Fruit fly (Drosophila melanogaster) whole organism, wandering third instar larva: Measurements from ENCODE around the gene CG14546.

Experiments used
- Abd-B ChIP-seq: fragments of >200 bp; optimal IDR thresholded peaks from 2 replicates; lab custom pipeline; 2017; ENCODE audit warnings: missing biosample characterization, missing genetic modification characterization
- CG9705 ChIP-seq: fragments of 200-800 bp; sonication (Bioruptor generic); optimal IDR thresholded peaks from 2 replicates; lab custom pipeline; 2018; ENCODE audit warnings: missing biosample characterization, mild to moderate bottlenecking, missing genetic modification characterization
- CrebA ChIP-seq: fragments of 200-800 bp; sonication (Bioruptor generic); optimal IDR thresholded peaks from 2 replicates; lab custom pipeline; 2016; ENCODE audit warnings: missing biosample characterization, mild to moderate bottlenecking, missing genetic modification characterization, borderline replicate concordance
- Dfd ChIP-seq: fragments of >200 bp; optimal IDR thresholded peaks from 2 replicates; lab custom pipeline; 2017; ENCODE audit warnings: missing biosample characterization, missing genetic modification characterization
- Dif ChIP-seq: fragments of 200-275, 200-300 bp; sonication (Bioruptor generic); optimal IDR thresholded peaks from 2 replicates; lab custom pipeline; 2018; ENCODE audit warnings: missing biosample characterization, missing genetic modification characterization; ENCODE audit not compliant: partially characterized antibody
- GATAd ChIP-seq: sonication (Bioruptor generic); optimal IDR thresholded peaks from 2 replicates; lab custom pipeline; 2016; ENCODE audit warnings: missing biosample characterization, missing genetic modification characterization
- HLH106 ChIP-seq: fragments of 200-800 bp; optimal IDR thresholded peaks from 3 replicates; lab custom pipeline; 2019; ENCODE audit warnings: missing biosample characterization, mild to moderate bottlenecking, missing genetic modification characterization, moderate library complexity
- Hnf4 ChIP-seq: fragments of 200-800 bp; sonication (Bioruptor generic); optimal IDR thresholded peaks from 2 replicates; lab custom pipeline; 2016; ENCODE audit warnings: missing biosample characterization, mild to moderate bottlenecking, missing genetic modification characterization
- Hr78 ChIP-seq: fragments of >200 bp; optimal IDR thresholded peaks from 2 replicates; lab custom pipeline; 2017; ENCODE audit warnings: missing biosample characterization, missing genetic modification characterization
- Hr83 ChIP-seq: fragments of 200-300 bp; sonication (Bioruptor generic); optimal IDR thresholded peaks from 2 replicates; lab custom pipeline; 2016; ENCODE audit warnings: missing biosample characterization, mild to moderate bottlenecking, missing genetic modification characterization, moderate library complexity; ENCODE audit not compliant: poor library complexity, severe bottlenecking
- Jra ChIP-seq: sonication (Bioruptor generic); optimal IDR thresholded peaks from 2 replicates; lab custom pipeline; 2016; ENCODE audit warnings: missing biosample characterization, missing genetic modification characterization
- Mio ChIP-seq: sonication (Bioruptor generic); optimal IDR thresholded peaks from 2 replicates; lab custom pipeline; 2016; ENCODE audit warnings: missing biosample characterization, missing genetic modification characterization
- N ChIP-seq: fragments of >200 bp; optimal IDR thresholded peaks from 2 replicates; lab custom pipeline; 2018; ENCODE audit warnings: missing biosample characterization, missing external identifiers, missing genetic modification characterization
- Vsx2 ChIP-seq: fragments of 200-300, 225-300 bp; sonication (Bioruptor generic); optimal IDR thresholded peaks from 2 replicates; lab custom pipeline; 2018; ENCODE audit warnings: missing biosample characterization, missing genetic modification characterization; ENCODE audit not compliant: partially characterized antibody
- brk ChIP-seq: fragments of 200-800 bp; sonication (Bioruptor generic); optimal IDR thresholded peaks from 2 replicates; lab custom pipeline; 2016; ENCODE audit warnings: missing biosample characterization, mild to moderate bottlenecking, missing genetic modification characterization
- dl ChIP-seq, 2 experiments: fragments of 175-275, 200-275 bp in 1 of 2; fragments of 200-275 bp in 1 of 2; sonication (Bioruptor generic); optimal IDR thresholded peaks; lab custom pipeline; 2018; ENCODE audit warnings: mild to moderate bottlenecking in 2 of 2, missing biosample characterization in 2 of 2, missing genetic modification characterization in 2 of 2, moderate library complexity in 2 of 2; ENCODE audit not compliant: partially characterized antibody in 2 of 2, insufficient read depth in 1 of 2
- dmrt93B ChIP-seq: fragments of 200-800 bp; sonication (Bioruptor generic); optimal IDR thresholded peaks from 2 replicates; lab custom pipeline; 2018; ENCODE audit warnings: missing biosample characterization, mild to moderate bottlenecking, missing genetic modification characterization
- dsf ChIP-seq: sonication (Bioruptor generic); optimal IDR thresholded peaks from 2 replicates; lab custom pipeline; 2016; ENCODE audit warnings: missing biosample characterization, missing genetic modification characterization, borderline replicate concordance
- fru ChIP-seq: fragments of 200-800 bp; sonication (Bioruptor generic); optimal IDR thresholded peaks from 3 replicates; lab custom pipeline; 2016; ENCODE audit warnings: missing biosample characterization, mild to moderate bottlenecking, missing genetic modification characterization
- jim ChIP-seq: fragments of 175-275, 200-325 bp; sonication (Bioruptor generic); optimal IDR thresholded peaks from 2 replicates; lab custom pipeline; 2016; ENCODE audit warnings: missing biosample characterization, mild to moderate bottlenecking, missing genetic modification characterization
- lola ChIP-seq: fragments of >200 bp; optimal IDR thresholded peaks from 2 replicates; lab custom pipeline; 2017; ENCODE audit warnings: missing biosample characterization, missing genetic modification characterization
- psq ChIP-seq: fragments of 200-800 bp; sonication (Bioruptor generic); optimal IDR thresholded peaks from 3 replicates; lab custom pipeline; 2017; ENCODE audit warnings: missing biosample characterization, mild to moderate bottlenecking, missing genetic modification characterization, moderate library complexity
- rgr ChIP-seq: fragments of 200-800 bp; sonication (Bioruptor generic); optimal IDR thresholded peaks from 3 replicates; lab custom pipeline; 2016; ENCODE audit warnings: missing biosample characterization, mild to moderate bottlenecking, missing genetic modification characterization
- sage ChIP-seq: fragments of 200-800 bp; sonication (Bioruptor generic); optimal IDR thresholded peaks from 2 replicates; lab custom pipeline; 2016; ENCODE audit warnings: missing biosample characterization, mild to moderate bottlenecking, missing genetic modification characterization
- sv ChIP-seq: fragments of 200-800 bp; sonication (Bioruptor generic); optimal IDR thresholded peaks from 3 replicates; lab custom pipeline; 2016; ENCODE audit warnings: missing biosample characterization, missing genetic modification characterization
- usp ChIP-seq: fragments of >200 bp; optimal IDR thresholded peaks from 2 replicates; lab custom pipeline; 2017; ENCODE audit warnings: missing biosample characterization, missing genetic modification characterization

The CG14546 gene

DNA sequence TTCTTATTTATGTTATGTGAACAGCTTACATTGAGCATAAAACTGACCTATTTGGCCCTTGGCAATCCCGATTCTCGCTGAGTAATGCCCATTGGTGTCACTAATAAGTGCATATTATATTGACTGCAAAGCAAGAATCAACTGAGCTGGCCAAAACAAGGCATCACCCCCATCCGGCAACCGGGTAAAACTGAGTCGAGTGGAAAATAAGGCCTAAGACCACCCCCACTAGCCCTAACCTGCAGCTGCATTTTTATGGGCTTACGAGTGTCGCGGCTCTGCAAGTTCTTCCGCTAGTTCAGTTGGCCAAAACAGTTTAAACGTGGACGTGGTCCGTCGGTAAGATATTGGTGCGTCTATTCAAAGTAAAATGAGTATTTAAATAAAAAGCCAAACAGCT lies 39.3 kb upstream of the CG14546 start, which contains the start of gene boss:
TSS of gene boss (plus strand) at position 301 of the 400 bp plus-strand sequence.
- TF ChIP-seq Mio (GFP tag; lab: Kevin White, UChicago) (no peak), lola (GFP tag; lab: Kevin White, UChicago) (no peak), usp (no peak), Hnf4 (no peak), sv (GFP tag; lab: Kevin White, UChicago) (no peak), Dfd (GFP tag; lab: Kevin White, UChicago) (no peak), dsf (GFP tag; lab: Kevin White, UChicago) (no peak), rgr (no peak), Hr83 (no peak)

DNA sequence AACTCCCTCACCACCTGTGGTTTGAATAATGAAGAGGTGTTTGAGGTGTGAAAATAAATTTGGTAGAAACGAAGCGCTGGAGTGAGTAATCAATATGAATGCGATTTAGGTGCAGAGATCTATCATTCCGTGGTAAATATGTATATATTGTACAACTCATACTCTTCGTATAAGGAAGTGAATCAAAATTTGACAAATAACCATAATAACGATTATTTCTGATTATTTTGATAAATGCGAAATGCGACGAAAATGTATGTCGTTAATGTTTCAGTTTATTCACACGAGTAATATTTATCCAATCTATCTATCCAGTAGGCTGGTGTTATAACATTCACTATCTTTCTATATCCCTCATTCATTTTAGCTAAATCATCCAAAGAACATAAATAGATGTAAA lies 36.5 kb upstream of the CG14546 start, which contains the start of gene CG14540:
TSS of gene CG14540 (plus strand) at position 301 of the 400 bp plus-strand sequence.
- TF ChIP-seq Hr83 (no peak), sage (GFP tag; lab: Kevin White, UChicago) (no peak), jim (GFP tag; lab: Kevin White, UChicago) (no peak), CG9705 (GFP tag; lab: Kevin White, UChicago) (no peak), psq (GFP tag; lab: Kevin White, UChicago) (no peak), fru (GFP tag; lab: Kevin White, UChicago) (no peak), HLH106 (no peak), Hr78 (no peak)

DNA sequence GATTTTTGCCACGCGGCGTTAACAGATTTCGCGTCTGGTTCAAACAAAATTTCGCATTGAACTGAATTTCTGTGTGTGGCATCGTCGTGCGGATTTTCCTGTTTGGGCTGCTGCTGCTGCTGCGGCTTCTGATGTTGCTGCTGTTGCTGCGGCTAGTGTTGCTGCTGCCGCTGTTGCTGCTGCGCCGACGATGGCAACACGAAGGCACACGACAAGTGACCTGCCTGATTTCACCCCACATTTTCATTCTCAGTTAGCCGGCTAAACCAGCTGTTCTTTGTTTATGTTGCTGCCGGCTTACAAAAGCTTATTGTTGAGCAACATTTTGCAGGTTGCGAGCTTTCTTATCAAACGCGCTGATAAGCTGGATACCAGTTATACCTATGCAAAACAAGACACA lies 33.7 kb upstream of the CG14546 start, which contains the start of gene CCAP-R:
TSS of gene CCAP-R (minus strand) at position 179 of the 400 bp plus-strand sequence.
- TF ChIP-seq Dfd (GFP tag; lab: Kevin White, UChicago): peak; percentile 81
- TF ChIP-seq Abd-B: no peak
- no peak for TF ChIP-seq Mio (GFP tag; lab: Kevin White, UChicago)

DNA sequence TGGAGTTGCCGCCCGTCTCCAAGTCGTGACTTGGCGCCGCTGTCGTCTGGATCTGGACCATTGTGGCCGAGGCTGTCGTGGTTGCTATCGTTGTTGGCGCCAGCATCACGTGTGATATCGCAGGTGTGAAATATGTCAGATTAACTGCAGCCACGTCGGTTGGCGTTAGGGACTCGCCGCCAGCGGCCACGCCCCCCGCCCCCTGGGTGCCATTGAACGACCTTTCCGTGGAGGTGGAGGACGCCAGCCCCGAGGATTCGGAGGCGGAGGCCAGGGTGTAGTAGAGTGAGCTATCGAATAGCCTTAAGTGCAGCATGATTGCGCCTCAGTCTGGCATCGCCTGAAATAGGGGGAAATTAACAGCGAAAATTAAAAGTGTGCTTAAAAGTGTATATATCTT lies 18.9 kb upstream of the CG14546 start:
- TF ChIP-seq brk (GFP tag; lab: Kevin White, UChicago) (no peak), Dfd (GFP tag; lab: Kevin White, UChicago) (peak; percentile 54)

DNA sequence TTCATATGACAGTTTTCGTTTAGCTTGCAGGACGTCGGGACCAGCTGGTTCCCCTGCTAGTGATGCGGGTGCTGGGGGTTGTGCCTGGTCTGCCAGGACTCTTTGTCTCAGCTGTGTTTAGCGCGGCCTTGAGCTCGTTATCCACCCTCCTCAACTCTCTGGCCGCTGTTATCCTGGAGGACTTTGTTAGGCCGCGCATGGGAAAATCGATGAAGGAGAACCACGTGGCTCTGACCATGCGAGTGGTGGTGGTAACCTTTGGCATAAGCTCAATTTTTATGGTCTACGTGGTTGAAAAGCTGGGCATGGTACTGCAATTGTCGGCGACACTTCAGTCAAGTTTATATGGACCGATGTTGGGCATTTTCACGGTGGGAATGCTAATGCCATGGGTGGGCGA lies 2.5 kb downstream of the CG14546 start:
- TF ChIP-seq GATAd (GFP tag; lab: Kevin White, UChicago) (no peak), CG9705 (GFP tag; lab: Kevin White, UChicago) (no peak), Vsx2 (GFP tag; lab: Kevin White, UChicago) (no peak), Dif (GFP tag; lab: Kevin White, UChicago) (no peak)

DNA sequence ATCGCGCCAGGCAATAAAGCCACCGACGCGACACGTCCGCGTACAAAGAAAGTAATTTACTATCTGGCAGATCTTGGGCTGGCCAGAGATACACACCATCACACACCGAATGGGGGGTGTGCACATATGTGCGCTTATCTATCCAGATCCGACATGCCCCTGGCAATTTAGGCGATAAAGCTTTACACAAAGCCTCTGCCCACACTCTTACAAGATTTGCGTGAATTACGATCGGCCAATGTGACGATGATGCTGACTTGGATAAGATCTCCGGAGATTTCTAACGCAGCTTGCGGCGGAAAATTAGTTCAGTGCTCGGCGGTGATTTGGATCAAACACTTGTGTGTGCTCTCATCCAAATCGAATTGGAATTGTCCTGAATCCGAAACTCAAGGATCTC lies 15.7 kb downstream of the CG14546 start, which contains the start of gene kumpel:
TSS of gene kumpel (plus strand) at position 301 of the 400 bp plus-strand sequence.
- TF ChIP-seq Hr83 (no peak), psq (GFP tag; lab: Kevin White, UChicago) (no peak), Vsx2 (GFP tag; lab: Kevin White, UChicago) (no peak)

DNA sequence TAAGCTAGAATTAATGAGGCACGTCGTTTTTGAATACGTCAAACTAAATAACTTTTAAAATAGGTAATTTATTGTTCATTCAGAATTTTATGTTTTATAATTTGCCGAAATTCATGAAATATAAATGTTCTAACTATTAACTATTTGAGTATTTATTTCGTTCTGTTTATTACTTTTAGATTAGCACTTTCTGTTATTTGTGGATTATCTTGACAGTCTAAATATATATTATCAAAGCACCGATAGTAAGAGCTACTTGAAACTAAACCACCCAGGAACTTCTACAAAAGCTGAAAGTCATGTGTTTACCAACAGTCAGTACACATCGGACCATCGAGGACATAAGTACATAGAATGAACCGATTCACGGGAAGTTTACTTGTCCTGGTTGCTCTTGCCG lies 20.1 kb downstream of the CG14546 start, which contains the start of gene CG31089:
TSS of gene CG31089 (plus strand) at position 301 of the 400 bp plus-strand sequence.
- TF ChIP-seq Jra (GFP tag; lab: Kevin White, UChicago) (no peak), Hnf4 (no peak), usp (no peak), jim (GFP tag; lab: Kevin White, UChicago) (no peak), dl (GFP tag; optimal IDR thresholded peaks at IDR 0.05; lab: Kevin White, UChicago; ENCODE audit: insufficient read depth in 1 of 2, partially characterized antibody in 2 of 2) (no peak), CrebA (GFP tag; lab: Kevin White, UChicago) (no peak), fru (GFP tag; lab: Kevin White, UChicago) (no peak), GATAd (GFP tag; lab: Kevin White, UChicago) (no peak), Mio (GFP tag; lab: Kevin White, UChicago) (no peak), brk (GFP tag; lab: Kevin White, UChicago) (no peak)
- TF ChIP-seq, all 38 proteins: peak for 0

DNA sequence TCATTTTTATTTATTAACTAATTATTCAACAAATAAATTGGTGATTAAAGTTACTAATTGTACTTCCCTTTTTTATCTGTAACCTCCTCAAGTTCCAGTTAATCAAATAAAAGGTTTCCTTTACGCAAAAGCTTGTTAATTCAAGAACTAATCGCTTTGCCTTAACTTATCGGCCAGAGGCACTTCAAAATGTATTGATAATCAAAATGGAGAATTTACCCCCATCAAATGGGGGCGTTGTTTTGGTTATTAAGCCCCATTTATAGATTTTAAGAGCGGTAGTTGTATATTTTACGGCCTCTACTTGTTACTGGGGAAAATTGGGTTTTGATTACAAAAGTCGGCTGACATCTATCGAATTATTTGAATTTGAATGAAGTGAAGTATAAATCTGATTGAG lies 22.7 kb downstream of the CG14546 start, which contains the start of gene CG31091:
TSS of gene CG31091 (plus strand) at position 214 of the 400 bp plus-strand sequence.
- TF ChIP-seq Jra (GFP tag; lab: Kevin White, UChicago) (no peak), N (no peak), dmrt93B (no peak), jim (GFP tag; lab: Kevin White, UChicago) (no peak)
